Worm (Caenorhabditis elegans): ENCODE data around the gene srx-1.

The srx-1 gene

DNA sequence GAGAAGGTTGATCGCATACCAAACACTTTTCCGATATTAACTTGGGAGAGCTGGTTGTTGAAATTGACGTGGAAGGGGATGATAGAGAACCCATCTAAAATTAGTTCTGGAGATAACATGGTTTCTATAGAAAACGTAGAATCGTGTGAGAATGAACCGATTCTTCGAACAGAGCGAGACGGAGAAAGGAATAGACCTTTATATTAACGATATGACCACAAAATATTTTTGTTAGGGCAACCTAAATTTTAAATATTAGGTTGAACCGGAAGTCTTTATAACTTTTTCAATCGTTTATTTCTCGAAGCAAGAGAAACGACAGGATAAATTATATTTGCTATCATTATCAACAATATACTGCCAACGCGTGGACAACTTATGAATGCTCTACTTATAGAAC, 37.4 kb upstream of the srx-1 start, which contains the start of gene nhr-219:
Gene nhr-219, minus strand, starts transcription at position 101 of the 400 bp plus-strand sequence.
- TF ChIP-seq elt-1 (tag; optimal IDR thresholded peaks at IDR 0.05) = no peak
- no peak for TF ChIP-seq crh-2 (tag; optimal IDR thresholded peaks at IDR 0.05)
- TF ChIP-seq peb-1 (tag; optimal IDR thresholded peaks at IDR 0.05) = no peak
- TF ChIP-seq lin-13 (GFP tag; optimal IDR thresholded peaks at IDR 0.05) = no peak
- TF ChIP-seq lin-39 (tag; optimal IDR thresholded peaks at IDR 0.05) = no peak
- TF ChIP-seq blmp-1 (tag; optimal IDR thresholded peaks at IDR 0.05; ENCODE audit: insufficient read depth) = no peak
- TF ChIP-seq C34F6.9 (tag; optimal IDR thresholded peaks at IDR 0.05) = no peak
- no peak for TF ChIP-seq ama-1 (optimal IDR thresholded peaks at IDR 0.05)

DNA sequence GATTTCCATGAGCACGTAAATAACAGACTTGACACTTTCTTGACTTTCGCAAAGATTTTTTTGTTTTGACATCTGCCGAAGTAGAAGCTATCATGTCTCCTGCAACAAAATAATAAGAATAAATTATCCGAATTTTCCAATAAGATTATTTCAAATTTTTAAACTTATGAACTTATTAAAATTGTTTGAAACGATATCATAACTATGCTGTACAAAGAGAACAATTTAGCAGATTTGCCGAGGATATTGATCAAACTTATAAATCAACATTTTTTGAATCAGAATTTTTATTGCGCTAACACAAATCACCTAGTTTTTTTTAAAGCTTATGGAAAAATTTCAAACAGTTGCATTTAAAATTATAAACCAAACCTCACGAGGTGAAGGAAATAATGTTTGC, 31.2 kb upstream of the srx-1 start, which contains the start of gene nhr-195:
Gene nhr-195, minus strand, starts transcription at position 101 of the 400 bp plus-strand sequence.
- TF ChIP-seq nhr-11 (tag; optimal IDR thresholded peaks at IDR 0.05) = no peak
- no peak for TF ChIP-seq snpc-4 (tag; optimal IDR thresholded peaks at IDR 0.05)
- TF ChIP-seq ceh-16 (tag; optimal IDR thresholded peaks at IDR 0.05) = no peak
- TF ChIP-seq lin-13 (GFP tag; optimal IDR thresholded peaks at IDR 0.05) = no peak
- TF ChIP-seq C34F6.9 (tag; optimal IDR thresholded peaks at IDR 0.05) = no peak
- no peak for TF ChIP-seq lsy-2 (tag; optimal IDR thresholded peaks at IDR 0.05)
- no peak for TF ChIP-seq unc-55 (GFP tag; optimal IDR thresholded peaks at IDR 0.05)

DNA sequence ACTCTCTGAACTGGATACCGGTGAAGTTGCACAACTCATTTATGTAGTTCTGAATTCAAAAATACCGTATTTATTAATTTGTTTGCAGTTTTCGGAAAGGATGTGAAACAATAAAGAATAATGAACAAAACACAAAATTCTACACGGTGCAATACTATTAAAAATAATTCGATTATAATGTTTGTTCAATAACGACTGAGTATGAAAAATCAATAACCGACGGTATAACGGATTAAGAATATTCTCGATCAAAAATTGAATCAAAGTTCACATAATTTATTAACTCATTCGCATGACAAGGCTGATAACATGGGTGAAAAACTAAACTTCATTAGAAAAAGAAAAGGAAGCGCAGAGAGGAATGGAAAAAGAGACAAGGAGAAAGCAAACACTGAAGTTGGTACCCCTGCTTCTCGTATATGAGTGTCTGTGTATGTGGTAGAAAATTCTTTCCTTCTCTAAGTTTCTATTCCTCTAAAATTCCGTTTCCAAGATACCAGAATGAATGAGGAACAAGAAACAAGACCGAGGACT, 28.5 kb upstream of the srx-1 start, which contains the start of gene nhr-143:
Gene nhr-143, minus strand, starts transcription at position 51 of the 534 bp plus-strand sequence.
- TF ChIP-seq nhr-77 (tag; optimal IDR thresholded peaks at IDR 0.05) = no peak
- TF ChIP-seq nhr-23 (tag; optimal IDR thresholded peaks at IDR 0.05) = no peak
- TF ChIP-seq ceh-82 (tag; optimal IDR thresholded peaks at IDR 0.05) = no peak
- TF ChIP-seq fos-1 (tag; optimal IDR thresholded peaks at IDR 0.05) = peak; percentile 78
- no peak for TF ChIP-seq egl-27 (tag; optimal IDR thresholded peaks at IDR 0.05)
- TF ChIP-seq nhr-25 (tag; optimal IDR thresholded peaks at IDR 0.05) = no peak
- no peak for TF ChIP-seq unc-62 (GFP tag; optimal IDR thresholded peaks at IDR 0.05)
- no peak for TF ChIP-seq ztf-1 (GFP tag; conservative IDR thresholded peaks at IDR 0.05)
- TF ChIP-seq unc-39 (tag; optimal IDR thresholded peaks at IDR 0.05) = no peak
- TF ChIP-seq crh-2 (tag; optimal IDR thresholded peaks at IDR 0.05) = peak; percentile 27
- no peak for TF ChIP-seq C34F6.9 (tag; optimal IDR thresholded peaks at IDR 0.05)
- no peak for TF ChIP-seq aly-2 (tag; optimal IDR thresholded peaks at IDR 0.05)
- TF ChIP-seq R02D3.7 (tag; optimal IDR thresholded peaks at IDR 0.05) = no peak
- TF ChIP-seq lin-39 (tag; optimal IDR thresholded peaks at IDR 0.05) = no peak

DNA sequence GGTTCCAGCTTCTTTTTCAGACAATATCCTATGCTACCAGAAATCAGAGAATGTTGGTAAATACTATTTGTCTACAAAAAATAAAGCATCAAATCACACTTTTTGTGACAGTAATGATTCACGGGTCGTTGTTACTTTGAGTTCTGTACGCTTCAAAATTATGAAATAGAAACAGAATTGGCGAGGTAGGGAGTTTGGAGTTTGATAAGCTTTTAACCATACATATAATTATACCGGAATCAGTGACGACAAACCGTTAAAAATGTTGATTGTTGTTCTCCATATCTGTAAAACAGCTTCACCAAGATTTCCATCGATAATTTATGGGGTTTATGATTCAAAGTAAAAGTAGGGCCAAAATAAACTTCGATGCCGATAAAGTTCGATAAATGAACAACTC, 25.6 kb upstream of the srx-1 start:
- TF ChIP-seq ceh-16 (tag; optimal IDR thresholded peaks at IDR 0.05) = no peak
- no peak for TF ChIP-seq mdl-1 (tag; optimal IDR thresholded peaks at IDR 0.05)
- no peak for TF ChIP-seq elt-1 (tag; optimal IDR thresholded peaks at IDR 0.05)
- TF ChIP-seq sem-4 (tag; optimal IDR thresholded peaks at IDR 0.05) = no peak
- TF ChIP-seq ztf-4 (tag; optimal IDR thresholded peaks at IDR 0.05) = no peak
- TF ChIP-seq lin-13 (GFP tag; optimal IDR thresholded peaks at IDR 0.05) = no peak
- TF ChIP-seq nhr-21 (tag; optimal IDR thresholded peaks at IDR 0.05) = no peak
- TF ChIP-seq nhr-6 (tag; optimal IDR thresholded peaks at IDR 0.05) = no peak
- no peak for TF ChIP-seq nhr-25 (tag; optimal IDR thresholded peaks at IDR 0.05)
- no peak for TF ChIP-seq nhr-11 (tag; optimal IDR thresholded peaks at IDR 0.05)
- no peak for TF ChIP-seq aly-2 (tag; optimal IDR thresholded peaks at IDR 0.05)
- no peak for TF ChIP-seq ztf-1 (GFP tag; conservative IDR thresholded peaks at IDR 0.05)

DNA sequence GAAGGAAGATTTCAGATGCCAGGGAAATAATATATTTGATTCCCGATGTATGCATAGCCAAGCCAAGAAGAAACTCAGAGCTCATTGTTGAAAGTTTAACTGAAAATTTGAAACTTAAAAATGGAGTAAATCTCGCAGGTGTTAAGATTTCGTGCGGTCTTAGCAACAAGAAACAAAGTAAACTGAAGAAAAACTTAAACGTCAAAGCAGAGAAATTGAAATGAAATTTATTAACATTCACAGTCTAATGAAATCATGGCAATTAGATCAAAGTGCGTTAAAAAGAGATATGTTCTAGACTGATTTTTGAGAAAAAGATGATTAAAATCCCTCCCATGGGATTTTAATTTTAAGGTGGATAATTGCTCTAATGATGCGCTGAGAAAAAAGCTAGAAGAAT, 22.6 kb upstream of the srx-1 start, which contains the start of gene str-84:
Gene str-84, minus strand, starts transcription at position 101 of the 400 bp plus-strand sequence.
- no peak for TF ChIP-seq nhr-21 (tag; optimal IDR thresholded peaks at IDR 0.05)
- no peak for TF ChIP-seq nhr-11 (tag; optimal IDR thresholded peaks at IDR 0.05)

DNA sequence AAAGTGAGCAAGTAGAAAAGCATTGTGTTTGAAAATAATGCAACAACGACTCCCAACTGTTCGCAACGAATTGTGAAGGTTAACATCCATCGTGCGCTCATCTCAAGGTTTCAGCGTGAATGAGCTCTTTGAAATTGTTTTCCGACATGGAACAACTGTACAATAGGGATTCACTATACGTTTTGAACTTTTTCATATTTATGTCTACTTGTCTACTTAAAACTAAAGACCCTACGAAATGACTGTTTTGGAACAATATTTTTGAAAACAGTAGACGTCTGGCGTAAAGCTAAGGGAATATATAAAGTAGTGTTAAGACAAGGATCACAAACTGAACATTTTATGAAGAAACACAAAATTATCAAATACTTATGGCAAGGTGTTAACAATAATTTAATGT, 19.9 kb upstream of the srx-1 start, which contains the start of gene str-86:
Gene str-86, minus strand, starts transcription at position 101 of the 400 bp plus-strand sequence.
- TF ChIP-seq ztf-11 (tag; optimal IDR thresholded peaks at IDR 0.05) = no peak
- TF ChIP-seq sma-3 (GFP tag; optimal IDR thresholded peaks at IDR 0.05) = no peak
- TF ChIP-seq peb-1 (tag; optimal IDR thresholded peaks at IDR 0.05) = no peak
- TF ChIP-seq nhr-25 (tag; optimal IDR thresholded peaks at IDR 0.05) = no peak
- TF ChIP-seq ZK546.5 (tag; optimal IDR thresholded peaks at IDR 0.05) = no peak
- no peak for TF ChIP-seq skn-1 (tag; optimal IDR thresholded peaks at IDR 0.05)
- no peak for TF ChIP-seq elt-3 (tag; optimal IDR thresholded peaks at IDR 0.05)
- TF ChIP-seq C34F6.9 (tag; optimal IDR thresholded peaks at IDR 0.05) = no peak
- no peak for TF ChIP-seq nhr-21 (tag; optimal IDR thresholded peaks at IDR 0.05)
- TF ChIP-seq ztf-4 (tag; optimal IDR thresholded peaks at IDR 0.05) = no peak
- no peak for TF ChIP-seq aly-2 (tag; optimal IDR thresholded peaks at IDR 0.05)
- no peak for TF ChIP-seq mdl-1 (tag; optimal IDR thresholded peaks at IDR 0.05)
- no peak for TF ChIP-seq nhr-129 (tag; optimal IDR thresholded peaks at IDR 0.05)
- no peak for TF ChIP-seq R02D3.7 (tag; optimal IDR thresholded peaks at IDR 0.05)
- no peak for TF ChIP-seq lsy-2 (tag; optimal IDR thresholded peaks at IDR 0.05)

All from whole organism, L2 larva.